Fruit fly (Drosophila melanogaster): ENCODE measurements around the gene CG10132.

CG10132 gene

dm6 chr2L:19543010-19543564, 24.5 kb downstream of the CG10132 start:
- TF ChIP-seq Sox102F (GFP tag; optimal IDR thresholded peaks at IDR 0.05) (no peak), fkh (GFP tag; optimal IDR thresholded peaks at IDR 0.05) (no peak), esn (GFP tag; optimal IDR thresholded peaks at IDR 0.05) (peak; percentile 6), CG6276 (GFP tag; optimal IDR thresholded peaks at IDR 0.05) (peak; percentile 19), OdsH (GFP tag; optimal IDR thresholded peaks at IDR 0.05) (no peak), dac (GFP tag; optimal IDR thresholded peaks at IDR 0.05) (no peak), CG34406 (GFP tag; optimal IDR thresholded peaks at IDR 0.05) (no peak), cyc (GFP tag; optimal IDR thresholded peaks at IDR 0.05) (no peak), Lpt (GFP tag; optimal IDR thresholded peaks at IDR 0.05) (no peak), net (GFP tag; optimal IDR thresholded peaks at IDR 0.05) (no peak), CG32006 (GFP tag; optimal IDR thresholded peaks at IDR 0.05) (no peak), CG6854 (GFP tag; optimal IDR thresholded peaks at IDR 0.05) (no peak), salr (GFP tag; optimal IDR thresholded peaks at IDR 0.05) (no peak), Sox14 (GFP tag; optimal IDR thresholded peaks at IDR 0.05) (peak; percentile 3), CG6792 (GFP tag; optimal IDR thresholded peaks at IDR 0.05) (no peak), CG15336 (GFP tag; IDR thresholded peaks at IDR 0.05) (0 out of 2 replicates have a peak, but pooled peaks have one; percentile 9), fd59A (GFP tag; optimal IDR thresholded peaks at IDR 0.05) (no peak), Smox (GFP tag; optimal IDR thresholded peaks at IDR 0.05) (peak; percentile 6), CG10631 (GFP tag; optimal IDR thresholded peaks at IDR 0.05) (no peak), Hr38 (GFP tag; optimal IDR thresholded peaks at IDR 0.05) (no peak), dsx (GFP tag; optimal IDR thresholded peaks at IDR 0.05; ENCODE audit: poor library complexity, severe bottlenecking) (no peak), CG8119 (GFP tag; IDR thresholded peaks at IDR 0.05) (no peak), Eip75B (GFP tag; optimal IDR thresholded peaks at IDR 0.05) (no peak), vri (GFP tag; optimal IDR thresholded peaks at IDR 0.05) (no peak), CG31627 (GFP tag; optimal IDR thresholded peaks at IDR 0.05) (no peak), achi (GFP tag; optimal IDR thresholded peaks at IDR 0.05) (no peak), Hr4 (GFP tag; optimal IDR thresholded peaks at IDR 0.05) (peak; percentile 8), Met (GFP tag; optimal IDR thresholded peaks at IDR 0.05) (no peak), Eip78C (GFP tag) (peak; percentile 57), spab (GFP tag; optimal IDR thresholded peaks at IDR 0.05) (no peak), Sox15 (GFP tag; optimal IDR thresholded peaks at IDR 0.05) (no peak)

dm6 chr2L:19546869-19547710, 28.5 kb downstream of the CG10132 start, which contains the start of gene CG10337:
CG10337 (minus strand) TSS chr2L:19546959.
- TF ChIP-seq Hr39 (GFP tag; optimal IDR thresholded peaks at IDR 0.05) (peak; percentile 5), pdm3 (GFP tag; optimal IDR thresholded peaks at IDR 0.05) (no peak), fkh (GFP tag; optimal IDR thresholded peaks at IDR 0.05) (peak; percentile 87), dac (GFP tag; optimal IDR thresholded peaks at IDR 0.05) (no peak), dsx (GFP tag; optimal IDR thresholded peaks at IDR 0.05; ENCODE audit: poor library complexity, severe bottlenecking) (peak; percentile 19), Ets96B (tag; optimal IDR thresholded peaks at IDR 0.05) (peak; percentile 8), CG34406 (GFP tag; optimal IDR thresholded peaks at IDR 0.05) (peak; percentile 28), esn (GFP tag; optimal IDR thresholded peaks at IDR 0.05) (peak; percentile 6), CG32006 (GFP tag; optimal IDR thresholded peaks at IDR 0.05) (peak; percentile 29), CG3919 (GFP tag; optimal IDR thresholded peaks at IDR 0.05) (peak; percentile 25), spab (GFP tag; optimal IDR thresholded peaks at IDR 0.05) (no peak), Smox (GFP tag; optimal IDR thresholded peaks at IDR 0.05) (peak; percentile 9), OdsH (GFP tag; optimal IDR thresholded peaks at IDR 0.05) (peak; percentile 9), Hr4 (GFP tag; optimal IDR thresholded peaks at IDR 0.05) (peak; percentile 21), Sox14 (GFP tag; optimal IDR thresholded peaks at IDR 0.05) (no peak), topi (GFP tag; optimal IDR thresholded peaks at IDR 0.05) (peak; percentile 34), CG8119 (GFP tag; IDR thresholded peaks at IDR 0.05) (peak; percentile 36; the same call in 1 of the 3 replicates), Sox15 (GFP tag; optimal IDR thresholded peaks at IDR 0.05) (no peak), ss (GFP tag; optimal IDR thresholded peaks at IDR 0.05) (peak; percentile 13 to 15), vri (GFP tag; optimal IDR thresholded peaks at IDR 0.05) (peak; percentile 55), fd85E (GFP tag; optimal IDR thresholded peaks at IDR 0.05) (no peak), svp (GFP tag) (peak; percentile 72), Sox102F (GFP tag; optimal IDR thresholded peaks at IDR 0.05) (peak; percentile 19), CG15336 (GFP tag; IDR thresholded peaks at IDR 0.05) (peak; percentile 52), Lpt (GFP tag; optimal IDR thresholded peaks at IDR 0.05) (no peak), Eip78C (GFP tag) (peak; percentile 84), CG8319 (GFP tag; optimal IDR thresholded peaks at IDR 0.05) (no peak), lz (GFP tag; optimal IDR thresholded peaks at IDR 0.05) (peak; percentile 7), CG8632 (GFP tag; optimal IDR thresholded peaks at IDR 0.05) (peak; percentile 24), acj6 (GFP tag; optimal IDR thresholded peaks at IDR 0.05) (peak; percentile 12), eg (GFP tag; IDR thresholded peaks at IDR 0.05) (peak; percentile 44; the same call in 1 of the 3 replicates), CG6163 (GFP tag; IDR thresholded peaks at IDR 0.05) (peak; percentile 42; the same call in 1 of the 3 replicates), net (GFP tag; optimal IDR thresholded peaks at IDR 0.05) (peak; percentile 17), Met (GFP tag; optimal IDR thresholded peaks at IDR 0.05) (peak; percentile 38), CG10631 (GFP tag; optimal IDR thresholded peaks at IDR 0.05) (no peak)
